Worm (Caenorhabditis elegans) whole organism, L4 larva: ENCODE measurements around the gene C08B6.18.

Source experiments
- ama-1 ChIP-seq: fragments of 150-350 bp; optimal IDR thresholded peaks from 2 replicates; lab custom pipeline; 2014; ENCODE audit warnings: inconsistent platforms, mixed read lengths
- ceh-82 ChIP-seq: sonication (generic microtip); optimal IDR thresholded peaks from 2 replicates; lab custom pipeline; 2017; ENCODE audit warnings: missing biosample characterization, missing genetic modification characterization
- ces-1 ChIP-seq: fragments of 150-350 bp; sonication (generic microtip); optimal IDR thresholded peaks from 4 replicates; lab custom pipeline; 2014; ENCODE audit warnings: missing biosample characterization, missing genetic modification reagents, missing genetic modification characterization
- jun-1 ChIP-seq: fragments of 150-350 bp; optimal IDR thresholded peaks from 2 replicates; lab custom pipeline; 2014; ENCODE audit warnings: missing biosample characterization, missing genetic modification reagents, missing genetic modification characterization
- lim-7 ChIP-seq: fragments of 200-800 bp; sonication (Bioruptor generic); IDR thresholded peaks from 2 replicates; pipeline ENCODE4 v1.3.6; 2022; ENCODE audit warnings: missing genetic modification characterization, missing compliant biosample characterization
- lin-15B ChIP-seq: fragments of 150-350 bp; sonication (generic microtip); optimal IDR thresholded peaks from 3 replicates; lab custom pipeline; 2014; ENCODE audit warnings: missing biosample characterization, missing genetic modification characterization
- lin-39 ChIP-seq: fragments of 150-350 bp; optimal IDR thresholded peaks from 2 replicates; lab custom pipeline; 2014; ENCODE audit warnings: missing biosample characterization, missing genetic modification reagents, missing genetic modification characterization
- nhr-76 ChIP-seq: fragments of 150-350 bp; optimal IDR thresholded peaks from 2 replicates; lab custom pipeline; 2014; ENCODE audit warnings: missing biosample characterization, missing genetic modification characterization
- skn-1 ChIP-seq: fragments of 150-350 bp; optimal IDR thresholded peaks from 2 replicates; lab custom pipeline; 2014; ENCODE audit warnings: missing biosample characterization, missing genetic modification characterization
- unc-39 ChIP-seq: sonication (generic microtip); optimal IDR thresholded peaks from 2 replicates; lab custom pipeline; 2017; ENCODE audit warnings: missing biosample characterization, missing genetic modification characterization
- zag-1 ChIP-seq: fragments of 150-350 bp; optimal IDR thresholded peaks from 2 replicates; lab custom pipeline; 2014; ENCODE audit warnings: missing biosample characterization, missing genetic modification characterization

ce11 chrV:10173653-10174052 lies 39.7 kb upstream of the C08B6.18 start, which contains the start of gene egl-3:
- TF ChIP-seq ces-1 (no peak), zag-1 (no peak), ceh-82 (tag; lab: Kevin White, UChicago) (no peak), unc-39 (tag; lab: Kevin White, UChicago) (no peak), jun-1 (tag; lab: Kevin White, UChicago) (no peak), lin-15B (tag; lab: Kevin White, UChicago) (no peak), skn-1 (tag; lab: Kevin White, UChicago) (no peak), nhr-76 (tag; lab: Kevin White, UChicago) (no peak), ama-1 (lab: Kevin White, UChicago) (no peak), lin-39 (no peak), lim-7 (GFP tag; lab: Robert Waterston, UW) (no peak)
